Worm (Caenorhabditis elegans): Measurements from ENCODE around the gene camt-1.

DNA sequence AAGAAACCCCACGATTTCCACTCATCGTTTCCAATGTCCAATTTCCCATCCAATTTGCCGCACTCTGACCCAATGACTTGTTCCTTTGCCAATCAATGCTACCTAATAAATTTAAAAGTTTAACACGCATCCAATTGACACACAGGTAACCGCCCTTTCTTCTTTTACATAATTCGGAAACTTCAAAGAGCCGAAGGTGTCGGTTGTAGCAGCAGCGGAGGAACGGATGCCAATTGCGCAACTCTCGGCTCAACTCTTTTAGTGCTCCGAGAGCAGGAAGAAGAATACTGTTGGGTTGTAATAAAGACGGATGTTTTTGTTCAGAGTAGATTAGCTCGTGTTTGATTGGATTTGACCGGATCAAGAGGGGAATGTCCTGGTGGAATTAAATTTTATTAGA, 12.3 kb upstream of the camt-1 start:
- no peak for TF ChIP-seq ceh-24 (tag; optimal IDR thresholded peaks at IDR 0.05)
- no peak for TF ChIP-seq tbx-2 (tag; optimal IDR thresholded peaks at IDR 0.05)
- TF ChIP-seq ceh-9 (tag; optimal IDR thresholded peaks at IDR 0.05), result no peak
- TF ChIP-seq tbx-7 (tag; optimal IDR thresholded peaks at IDR 0.05), result no peak
- no peak for TF ChIP-seq nhr-11 (tag; optimal IDR thresholded peaks at IDR 0.05)
- no peak for TF ChIP-seq pha-2 (tag; optimal IDR thresholded peaks at IDR 0.05)
- TF ChIP-seq sox-4 (tag; optimal IDR thresholded peaks at IDR 0.05), result no peak
- TF ChIP-seq unc-55 (GFP tag; optimal IDR thresholded peaks at IDR 0.05), result no peak

Measured in whole organism, late embryonic.